Fruit fly (Drosophila melanogaster) Kc167 (cell line): ENCODE measurements around the gene CG44014.

Experiments used
- Myc ChIP-seq: fragments of >200 bp; optimal IDR thresholded peaks from 2 replicates; lab custom pipeline; 2017; ENCODE audit warnings: missing external identifiers
- Sin3A ChIP-seq: fragments of >200 bp; optimal IDR thresholded peaks from 2 replicates; lab custom pipeline; 2018; ENCODE audit warnings: missing external identifiers
- h ChIP-seq: fragments of >200 bp; optimal IDR thresholded peaks from 3 replicates; lab custom pipeline; 2018; ENCODE audit warnings: missing external identifiers
- insv ChIP-seq: fragments of >200 bp; optimal IDR thresholded peaks from 3 replicates; lab custom pipeline; 2018; ENCODE audit warnings: missing external identifiers
- psq ChIP-seq: fragments of >200 bp; optimal IDR thresholded peaks from 2 replicates; lab custom pipeline; 2017; ENCODE audit warnings: missing external identifiers
- ttk ChIP-seq: sonication (Bioruptor generic); optimal IDR thresholded peaks from 2 replicates; lab custom pipeline; 2017; ENCODE audit warnings: missing external identifiers

Gene CG44014

DNA sequence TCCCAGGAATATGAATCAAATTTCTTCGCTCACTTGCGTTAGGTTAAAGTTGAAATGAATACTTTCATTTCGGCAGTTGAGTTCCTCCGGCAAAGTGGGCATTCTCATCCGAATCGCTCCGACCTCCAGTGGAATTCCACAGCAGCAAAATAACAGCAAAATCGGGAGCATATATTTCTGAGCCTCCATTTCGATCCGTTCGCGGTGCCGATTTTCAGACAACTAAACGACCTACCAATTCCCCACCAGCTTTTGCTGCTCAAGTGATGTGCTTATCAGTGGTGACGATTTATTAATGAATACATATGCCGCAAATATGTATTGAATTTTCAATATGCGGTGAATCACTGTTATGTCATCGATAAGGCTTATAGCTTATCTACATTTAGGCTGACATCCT is at the start of gene CG44014:
TSS of gene CG44014 (minus strand) at position 256 of the 400 bp plus-strand sequence.
- TF ChIP-seq psq (lab: Kevin White, UChicago) (no peak), h (lab: Kevin White, UChicago) (no peak), insv (lab: Kevin White, UChicago) (no peak), Sin3A (lab: Kevin White, UChicago) (no peak), Myc (lab: Kevin White, UChicago) (no peak), ttk (lab: Kevin White, UChicago) (no peak)

dm6 chr3R:15557308-15557707 is 48.6 kb upstream of the CG44014 start:
- TF ChIP-seq psq (lab: Kevin White, UChicago), result no peak
- TF ChIP-seq ttk (lab: Kevin White, UChicago), result no peak
- TF ChIP-seq h (lab: Kevin White, UChicago), result no peak
- no peak for TF ChIP-seq insv (lab: Kevin White, UChicago)
- TF ChIP-seq Sin3A (lab: Kevin White, UChicago), result no peak
- no peak for TF ChIP-seq Myc (lab: Kevin White, UChicago)

dm6 chr3R:15556524-15556923 is 47.8 kb upstream of the CG44014 start:
- TF ChIP-seq Myc (lab: Kevin White, UChicago) (no peak), ttk (lab: Kevin White, UChicago) (no peak), insv (lab: Kevin White, UChicago) (no peak), psq (lab: Kevin White, UChicago) (no peak), Sin3A (lab: Kevin White, UChicago) (no peak), h (lab: Kevin White, UChicago) (no peak)

dm6 chr3R:15554733-15555132 is 46.0 kb upstream of the CG44014 start:
- TF ChIP-seq Myc (lab: Kevin White, UChicago) (no peak), h (lab: Kevin White, UChicago) (no peak), psq (lab: Kevin White, UChicago) (no peak), insv (lab: Kevin White, UChicago) (no peak), Sin3A (lab: Kevin White, UChicago) (no peak), ttk (lab: Kevin White, UChicago) (no peak)

- no peak for TF ChIP-seq Sin3A (lab: Kevin White, UChicago)
- TF ChIP-seq Myc (lab: Kevin White, UChicago), result no peak
- TF ChIP-seq insv (lab: Kevin White, UChicago), result no peak
- no peak for TF ChIP-seq h (lab: Kevin White, UChicago)
- TF ChIP-seq psq (lab: Kevin White, UChicago), result no peak
- no peak for TF ChIP-seq ttk (lab: Kevin White, UChicago)
Observed at dm6 chr3R:15553566-15553965, 44.9 kb upstream of the CG44014 start.

DNA sequence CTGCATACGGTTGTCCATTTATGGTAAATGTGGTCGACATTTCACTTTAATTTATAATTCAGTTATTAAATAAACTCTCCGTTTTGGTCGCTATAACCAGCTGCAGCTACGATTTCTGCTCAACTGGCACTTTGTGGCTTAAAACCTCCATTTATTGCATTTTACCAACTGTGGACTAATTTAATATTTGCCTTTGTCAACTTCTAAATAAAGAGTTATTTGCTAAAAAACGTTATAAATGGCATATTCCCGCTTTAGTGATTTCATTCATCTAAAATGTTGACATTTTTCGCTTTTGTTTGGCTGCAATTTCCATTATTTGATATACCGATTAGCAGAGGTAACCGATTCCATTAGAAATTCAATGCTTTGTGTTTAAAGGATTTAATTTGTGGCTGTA is 44.0 kb upstream of the CG44014 start, which contains the start of gene AOX4:
TSS of gene AOX4 (minus strand) at position 101 of the 400 bp plus-strand sequence.
- no peak for TF ChIP-seq ttk (lab: Kevin White, UChicago)
- no peak for TF ChIP-seq h (lab: Kevin White, UChicago)

DNA sequence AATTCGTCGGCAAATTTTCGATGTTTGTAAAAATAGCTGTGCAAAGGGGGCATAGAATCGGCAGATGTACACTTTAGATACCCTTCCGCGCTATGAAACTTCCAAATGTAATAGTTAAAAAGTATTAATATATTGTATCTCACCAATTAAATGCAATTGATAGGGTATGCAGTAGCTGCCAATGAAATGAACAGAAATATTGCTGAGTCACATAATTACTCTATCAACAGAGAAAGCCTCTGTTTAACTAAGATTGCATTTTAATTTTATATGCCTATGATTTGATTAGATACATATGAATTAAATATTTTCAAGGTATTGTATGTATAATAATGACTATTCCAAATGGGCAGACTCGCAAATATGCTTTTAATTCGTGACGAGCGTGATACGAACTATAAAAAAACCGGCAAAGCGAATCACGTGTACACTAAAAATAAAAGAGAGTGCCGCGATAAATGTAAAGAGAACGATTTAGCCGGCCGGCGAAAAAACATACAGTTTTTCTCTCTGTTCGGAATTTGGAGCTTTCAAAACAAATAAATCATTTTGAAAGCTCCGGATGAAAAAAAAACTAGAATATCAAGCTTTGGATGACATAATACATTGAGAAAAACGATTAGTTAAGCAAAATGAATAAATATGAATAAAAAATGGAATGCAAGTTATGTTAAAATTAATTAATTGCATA is 39.3 kb upstream of the CG44014 start, which contains the start of gene AOX3:
TSS of gene AOX3 (minus strand) at position 362 of the 691 bp plus-strand sequence.
- no peak for TF ChIP-seq ttk (lab: Kevin White, UChicago)
- TF ChIP-seq Sin3A (lab: Kevin White, UChicago), result no peak

- TF ChIP-seq h (lab: Kevin White, UChicago) (no peak), psq (lab: Kevin White, UChicago) (no peak), insv (lab: Kevin White, UChicago) (no peak), Sin3A (lab: Kevin White, UChicago) (no peak), ttk (lab: Kevin White, UChicago) (no peak), Myc (lab: Kevin White, UChicago) (no peak)
Observed at dm6 chr3R:15547226-15547625, 38.5 kb upstream of the CG44014 start.

DNA sequence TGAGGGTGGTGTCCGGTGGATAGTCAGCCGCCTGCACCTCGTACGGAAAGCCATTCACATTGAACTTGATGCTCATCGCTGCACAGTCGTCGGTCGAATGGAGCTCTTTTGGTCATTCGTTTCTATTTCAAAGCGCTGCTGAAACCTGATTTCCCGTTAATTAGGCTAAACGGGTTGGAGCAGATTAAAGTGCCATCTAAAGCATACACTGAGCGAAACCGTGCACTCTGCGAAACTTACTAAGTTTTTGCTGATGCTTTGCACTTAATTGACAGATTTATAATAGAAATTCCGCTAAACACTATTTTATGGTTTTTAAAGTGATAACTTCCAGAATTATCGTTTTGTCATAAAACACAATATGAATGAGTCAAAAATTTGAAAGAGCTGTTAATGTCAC is 33.6 kb upstream of the CG44014 start, which contains the start of gene AOX2:
TSS of gene AOX2 (minus strand) at position 101 of the 400 bp plus-strand sequence.
- TF ChIP-seq Myc (lab: Kevin White, UChicago) (no peak), ttk (lab: Kevin White, UChicago) (no peak), insv (lab: Kevin White, UChicago) (no peak), psq (lab: Kevin White, UChicago) (no peak), h (lab: Kevin White, UChicago) (no peak), Sin3A (lab: Kevin White, UChicago) (no peak)

- no peak for TF ChIP-seq psq (lab: Kevin White, UChicago)
- TF ChIP-seq h (lab: Kevin White, UChicago), result no peak
- no peak for TF ChIP-seq ttk (lab: Kevin White, UChicago)
- TF ChIP-seq Sin3A (lab: Kevin White, UChicago), result no peak
- no peak for TF ChIP-seq Myc (lab: Kevin White, UChicago)
- no peak for TF ChIP-seq insv (lab: Kevin White, UChicago)
Observed at dm6 chr3R:15540932-15541331, 32.2 kb upstream of the CG44014 start.

DNA sequence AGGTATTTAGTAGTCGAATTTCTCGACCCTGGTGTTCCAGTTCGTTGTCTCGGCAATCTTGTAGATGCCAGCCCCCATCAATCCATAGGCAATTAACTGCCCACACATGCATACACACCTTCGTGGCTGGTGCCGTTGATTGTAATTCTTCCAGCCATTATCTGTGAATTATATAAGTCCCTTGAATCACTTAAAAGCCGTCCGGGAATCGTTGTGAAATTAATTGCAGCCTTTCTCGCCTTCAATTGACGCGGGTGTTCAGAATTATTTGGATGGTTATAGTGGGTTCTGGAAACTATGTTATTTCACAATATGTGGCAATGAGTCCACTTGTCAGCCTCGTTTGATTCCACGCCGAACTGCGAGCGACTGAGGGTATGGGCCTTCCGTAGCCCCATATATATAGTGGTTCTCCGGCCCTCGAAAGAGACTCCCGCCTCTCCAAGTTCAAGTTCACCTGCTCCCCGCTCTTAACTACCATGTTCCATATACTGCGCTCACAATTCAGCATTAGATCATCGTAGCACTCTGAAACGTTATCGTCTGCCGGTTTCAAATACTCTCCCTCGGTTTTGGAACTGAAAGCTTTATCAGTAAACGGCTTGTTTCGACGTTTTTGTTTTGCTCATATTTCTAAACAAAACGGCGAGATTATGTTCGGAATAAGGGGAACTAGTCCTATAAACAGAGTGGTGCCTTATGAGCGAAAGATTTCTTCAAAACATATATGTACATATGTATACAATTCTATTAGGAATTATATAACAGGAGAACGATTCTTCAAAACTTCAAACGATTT is 28.4 kb upstream of the CG44014 start, which contains the start of gene AOX1:
TSS of gene AOX1 (minus strand) at position 375 of the 799 bp plus-strand sequence.
- TF ChIP-seq Myc (lab: Kevin White, UChicago) (no peak), h (lab: Kevin White, UChicago) (no peak), Sin3A (lab: Kevin White, UChicago) (no peak), insv (lab: Kevin White, UChicago) (no peak), psq (lab: Kevin White, UChicago) (no peak), ttk (lab: Kevin White, UChicago) (no peak)
